Worm (Caenorhabditis elegans) whole organism, L4 larva: Measurements from ENCODE around the gene F54A3.2.

Source experiments
- F37D6.2 ChIP-seq: sonication (generic microtip); optimal IDR thresholded peaks from 2 replicates; lab custom pipeline; 2016; ENCODE audit warnings: mild to moderate bottlenecking, missing genetic modification characterization, missing compliant biosample characterization
- Y105C5A.15 ChIP-seq: fragments of 200-800 bp; sonication (Bioruptor generic); IDR thresholded peaks from 2 replicates; pipeline ENCODE4 v1.3.6; 2022; ENCODE audit warnings: missing genetic modification characterization, missing compliant biosample characterization
- ZK337.2 ChIP-seq: fragments of 200-800 bp; sonication (Bioruptor generic); IDR thresholded peaks from 2 replicates; pipeline ENCODE4 v1.3.6; 2022; ENCODE audit warnings: missing genetic modification reagents, missing genetic modification characterization, missing compliant biosample characterization
- aha-1 ChIP-seq: fragments of 150-350 bp; peaks from one replicate; lab custom pipeline; 2014; ENCODE audit warnings: missing biosample characterization, missing genetic modification characterization
- attf-4 ChIP-seq: sonication (generic microtip); optimal IDR thresholded peaks from 3 replicates; lab custom pipeline; 2017; ENCODE audit warnings: missing biosample characterization, missing genetic modification characterization
- ceh-28 ChIP-seq: fragments of 150-350 bp; optimal IDR thresholded peaks from 2 replicates; lab custom pipeline; 2014; ENCODE audit warnings: missing biosample characterization, missing genetic modification reagents, missing genetic modification characterization
- ceh-32 ChIP-seq: sonication (generic microtip); optimal IDR thresholded peaks from 2 replicates; lab custom pipeline; 2016; ENCODE audit warnings: mild to moderate bottlenecking, missing genetic modification characterization, missing compliant biosample characterization; ENCODE audit not compliant: poor library complexity
- ceh-44 ChIP-seq: fragments of 200-800 bp; sonication (Bioruptor generic); IDR thresholded peaks from 2 replicates; pipeline ENCODE4 v1.3.6; 2022; ENCODE audit warnings: missing genetic modification reagents, missing genetic modification characterization, missing compliant biosample characterization
- daf-19 ChIP-seq: fragments of 200-800 bp; sonication (Bioruptor generic); conservative IDR thresholded peaks from 2 replicates; pipeline ENCODE4 v1.3.6; 2022; ENCODE audit warnings: missing genetic modification characterization, missing compliant biosample characterization
- dmd-8 ChIP-seq: fragments of 200-800 bp; sonication (Bioruptor generic); IDR thresholded peaks from 2 replicates; pipeline ENCODE4 v1.3.6; 2022; ENCODE audit warnings: missing genetic modification characterization, missing compliant biosample characterization
- dmd-9 ChIP-seq: fragments of 200-800 bp; sonication (Bioruptor generic); IDR thresholded peaks from 2 replicates; pipeline ENCODE4 v1.3.6; 2022; ENCODE audit warnings: missing genetic modification reagents, missing genetic modification characterization, missing compliant biosample characterization
- dpl-1 ChIP-seq: fragments of 150-350 bp; optimal IDR thresholded peaks from 2 replicates; lab custom pipeline; 2014; ENCODE audit warnings: missing biosample characterization, missing genetic modification reagents, missing genetic modification characterization
- duxl-1 ChIP-seq: sonication (generic microtip); optimal IDR thresholded peaks from 2 replicates; lab custom pipeline; 2016; ENCODE audit warnings: mild to moderate bottlenecking, missing genetic modification characterization, moderate library complexity, missing compliant biosample characterization; ENCODE audit not compliant: poor library complexity
- egl-43 ChIP-seq: fragments of 200-800 bp; sonication (Bioruptor generic); IDR thresholded peaks from 2 replicates; pipeline ENCODE4 v1.3.6; 2022; ENCODE audit warnings: missing genetic modification reagents, missing genetic modification characterization, missing compliant biosample characterization
- fkh-10 ChIP-seq: fragments of 150-350 bp; optimal IDR thresholded peaks from 2 replicates; lab custom pipeline; 2014; ENCODE audit warnings: missing biosample characterization, missing genetic modification reagents, missing genetic modification characterization
- gei-8 ChIP-seq: fragments of 200-800 bp; sonication (Bioruptor generic); optimal IDR thresholded peaks from 2 replicates; lab custom pipeline; 2018; ENCODE audit warnings: mild to moderate bottlenecking, missing genetic modification characterization, missing compliant biosample characterization
- hlh-30 ChIP-seq: sonication (generic microtip); optimal IDR thresholded peaks from 2 replicates; lab custom pipeline; 2017; ENCODE audit warnings: antibody characterized with exemption, mild to moderate bottlenecking, missing genetic modification characterization, missing compliant biosample characterization; ENCODE audit not compliant: insufficient read depth
- jun-1 ChIP-seq: fragments of 150-350 bp; optimal IDR thresholded peaks from 2 replicates; lab custom pipeline; 2014; ENCODE audit warnings: missing biosample characterization, missing genetic modification reagents, missing genetic modification characterization
- lin-13 ChIP-seq: fragments of 150-350 bp; optimal IDR thresholded peaks from 2 replicates; lab custom pipeline; 2014; ENCODE audit warnings: missing biosample characterization, missing genetic modification reagents, missing genetic modification characterization
- lin-15B ChIP-seq: fragments of 150-350 bp; sonication (generic microtip); optimal IDR thresholded peaks from 3 replicates; lab custom pipeline; 2014; ENCODE audit warnings: missing biosample characterization, missing genetic modification characterization
- lin-38 ChIP-seq: fragments of 200-800 bp; sonication (Bioruptor generic); IDR thresholded peaks from 2 replicates; pipeline ENCODE4 v1.3.6; 2022; ENCODE audit warnings: missing genetic modification reagents, missing genetic modification characterization, missing compliant biosample characterization
- lir-3 ChIP-seq: sonication (generic microtip); optimal IDR thresholded peaks from 2 replicates; lab custom pipeline; 2016; ENCODE audit warnings: mild to moderate bottlenecking, missing genetic modification characterization, missing compliant biosample characterization
- lsy-2 ChIP-seq, 2 experiments: fragments of 150-350 bp in 1 of 2; sonication (generic microtip) in 1 of 2; optimal IDR thresholded peaks; 2 replicates each; lab custom pipeline; 2014 to 2017; ENCODE audit warnings: missing biosample characterization in 2 of 2, missing genetic modification characterization in 2 of 2
- madf-9 ChIP-seq: fragments of 200-800 bp; sonication (Bioruptor generic); conservative IDR thresholded peaks from 2 replicates; pipeline ENCODE4 v1.3.6; 2022; ENCODE audit warnings: missing genetic modification reagents, missing genetic modification characterization, missing compliant biosample characterization
- mdt-29 ChIP-seq: fragments of 200-800 bp; sonication (Bioruptor generic); IDR thresholded peaks from 2 replicates; pipeline ENCODE4 v1.3.6; 2022; ENCODE audit warnings: missing genetic modification reagents, missing genetic modification characterization, missing compliant biosample characterization
- mes-2 ChIP-seq: sonication (generic microtip); optimal IDR thresholded peaks from 2 replicates; lab custom pipeline; 2016; ENCODE audit warnings: missing genotype, mild to moderate bottlenecking, missing genetic modification characterization, missing compliant biosample characterization; ENCODE audit not compliant: poor library complexity, severe bottlenecking
- nhr-11 ChIP-seq: fragments of 150-350 bp; optimal IDR thresholded peaks from 2 replicates; lab custom pipeline; 2014; ENCODE audit warnings: missing biosample characterization, missing genetic modification characterization
- nhr-237 ChIP-seq: sonication (generic microtip); optimal IDR thresholded peaks from 2 replicates; lab custom pipeline; 2017; ENCODE audit warnings: missing biosample characterization, missing genetic modification characterization
- nhr-28 ChIP-seq: fragments of 150-350 bp; optimal IDR thresholded peaks from 2 replicates; lab custom pipeline; 2014; ENCODE audit warnings: missing biosample characterization, missing genetic modification characterization
- nhr-48 ChIP-seq: sonication (generic microtip); optimal IDR thresholded peaks from 2 replicates; lab custom pipeline; 2016; ENCODE audit warnings: mild to moderate bottlenecking, missing genetic modification characterization, missing compliant biosample characterization
- nhr-77 ChIP-seq: fragments of 150-350 bp; optimal IDR thresholded peaks from 2 replicates; lab custom pipeline; 2014; ENCODE audit warnings: missing biosample characterization, missing genetic modification characterization
- saeg-2 ChIP-seq: fragments of 200-800 bp; sonication (Bioruptor generic); IDR thresholded peaks from 2 replicates; pipeline ENCODE4 v1.3.6; 2022; ENCODE audit warnings: missing genetic modification reagents, missing genetic modification characterization, missing compliant biosample characterization
- set-16 ChIP-seq: fragments of 200-800 bp; sonication (Bioruptor generic); IDR thresholded peaks from 2 replicates; pipeline ENCODE4 v1.3.6; 2022; ENCODE audit warnings: missing genetic modification reagents, missing genetic modification characterization, missing compliant biosample characterization
- skn-1 ChIP-seq: fragments of 150-350 bp; optimal IDR thresholded peaks from 2 replicates; lab custom pipeline; 2014; ENCODE audit warnings: missing biosample characterization, missing genetic modification characterization
- snpc-4 ChIP-seq: fragments of 150-350 bp; optimal IDR thresholded peaks from 2 replicates; lab custom pipeline; 2014; ENCODE audit warnings: missing biosample characterization, missing genetic modification characterization
- spr-1 ChIP-seq: sonication (generic microtip); optimal IDR thresholded peaks from 2 replicates; lab custom pipeline; 2016; ENCODE audit warnings: mild to moderate bottlenecking, missing genetic modification characterization, missing compliant biosample characterization
- tag-97 ChIP-seq: fragments of 200-800 bp; sonication (Bioruptor generic); IDR thresholded peaks from 2 replicates; pipeline ENCODE4 v1.3.6; 2022; ENCODE audit warnings: missing genetic modification characterization, missing compliant biosample characterization
- unc-130 ChIP-seq: sonication (generic microtip); optimal IDR thresholded peaks from 2 replicates; lab custom pipeline; 2016; ENCODE audit warnings: missing genetic modification reagents, missing genetic modification characterization, missing compliant biosample characterization
- unc-39 ChIP-seq: sonication (generic microtip); optimal IDR thresholded peaks from 2 replicates; lab custom pipeline; 2017; ENCODE audit warnings: missing biosample characterization, missing genetic modification characterization
- unc-62 ChIP-seq, 3 experiments: fragments of 150-350 bp in 1 of 3; sonication (generic microtip); optimal IDR thresholded peaks in 2 of 3; peaks in 1 of 3; 1 replicate in 1 of 3; 2 replicates in 2 of 3; lab custom pipeline; 2014 to 2017; ENCODE audit warnings: missing biosample characterization in 3 of 3, missing genetic modification characterization in 3 of 3, missing genetic modification reagents in 3 of 3, missing genotype in 1 of 3
- vab-7 ChIP-seq: fragments of 200-800 bp; sonication (Bioruptor generic); IDR thresholded peaks from 2 replicates; pipeline ENCODE4 v1.3.6; 2022; ENCODE audit warnings: missing genetic modification reagents, missing genetic modification characterization, missing compliant biosample characterization
- zag-1 ChIP-seq: fragments of 150-350 bp; optimal IDR thresholded peaks from 2 replicates; lab custom pipeline; 2014; ENCODE audit warnings: missing biosample characterization, missing genetic modification characterization
- ztf-7 ChIP-seq: fragments of 150-350 bp; optimal IDR thresholded peaks from 2 replicates; lab custom pipeline; 2014; ENCODE audit warnings: missing biosample characterization, missing genetic modification characterization

F54A3.2 gene

ce11 chrII:2202147-2202546, 41.3 kb upstream of the F54A3.2 start:
- TF ChIP-seq lir-3 (tag; lab: Kevin White, UChicago): no peak
- TF ChIP-seq madf-9 (GFP tag; lab: Robert Waterston, UW): no peak
- no peak for TF ChIP-seq nhr-28 (tag; lab: Kevin White, UChicago)
- TF ChIP-seq tag-97 (GFP tag; lab: Robert Waterston, UW): no peak
- peak; percentile 98 for TF ChIP-seq aha-1 (tag; lab: Kevin White, UChicago)
- no peak for TF ChIP-seq gei-8

- TF ChIP-seq ceh-28 (tag; lab: Kevin White, UChicago): no peak
- TF ChIP-seq unc-62 (GFP tag; optimal IDR thresholded peaks at IDR 0.05 in 1 of 2; lab: Kevin White, UChicago): no peak
- no peak for TF ChIP-seq unc-62 (tag; optimal IDR thresholded peaks at IDR 0.05; lab: Kevin White, UChicago)
- no peak for TF ChIP-seq dmd-9 (GFP tag; lab: Robert Waterston, UW)
- TF ChIP-seq attf-4 (tag; lab: Kevin White, UChicago): no peak
- TF ChIP-seq hlh-30 (tag; lab: Kevin White, UChicago): peak; percentile 22
- TF ChIP-seq skn-1 (tag; lab: Kevin White, UChicago): no peak
- TF ChIP-seq ztf-7: no peak
- TF ChIP-seq aha-1 (tag; lab: Kevin White, UChicago): peak; percentile 49
- TF ChIP-seq gei-8: no peak
- TF ChIP-seq mdt-29 (GFP tag; lab: Robert Waterston, UW): no peak
- no peak for TF ChIP-seq daf-19 (GFP tag; lab: Robert Waterston, UW)
- TF ChIP-seq mes-2: peak; percentile 70
- TF ChIP-seq ceh-32 (tag; lab: Kevin White, UChicago): no peak
- no peak for TF ChIP-seq zag-1 (tag; lab: Kevin White, UChicago)
- TF ChIP-seq spr-1 (tag; lab: Kevin White, UChicago): no peak
- TF ChIP-seq jun-1: no peak
- peak; percentile 11 for TF ChIP-seq lin-13 (GFP tag; lab: Kevin White, UChicago)
- no peak for TF ChIP-seq snpc-4
- TF ChIP-seq saeg-2 (GFP tag; lab: Robert Waterston, UW): no peak
- peak; percentile 92 for TF ChIP-seq lin-38 (GFP tag; lab: Robert Waterston, UW)
- no peak for TF ChIP-seq unc-130 (GFP tag; lab: Kevin White, UChicago)
- TF ChIP-seq nhr-11 (tag; lab: Kevin White, UChicago): no peak
- TF ChIP-seq nhr-48: no peak
- TF ChIP-seq ZK337.2 (GFP tag; lab: Robert Waterston, UW): no peak
- no peak for TF ChIP-seq F37D6.2
- TF ChIP-seq nhr-237 (tag; lab: Kevin White, UChicago): no peak
- no peak for TF ChIP-seq egl-43 (GFP tag; lab: Robert Waterston, UW)
- TF ChIP-seq ceh-44: no peak
- no peak for TF ChIP-seq set-16 (GFP tag; lab: Robert Waterston, UW)
- TF ChIP-seq unc-39 (tag; lab: Kevin White, UChicago): no peak
- TF ChIP-seq lin-15B: no peak
- no peak for TF ChIP-seq dmd-8 (GFP tag; lab: Robert Waterston, UW)
- peak in 1 of 2 experiments; percentile 67 for TF ChIP-seq lsy-2 (tag; optimal IDR thresholded peaks at IDR 0.05; lab: Kevin White, UChicago)
- peak; percentile 87 for TF ChIP-seq dpl-1
- TF ChIP-seq Y105C5A.15 (GFP tag; lab: Robert Waterston, UW): no peak
- TF ChIP-seq fkh-10 (GFP tag; lab: Kevin White, UChicago): peak; percentile 4
- TF ChIP-seq nhr-77 (tag; lab: Kevin White, UChicago): no peak
- TF ChIP-seq vab-7 (GFP tag; lab: Robert Waterston, UW): no peak
- no peak for TF ChIP-seq duxl-1 (tag; lab: Kevin White, UChicago)
Observed at ce11 chrII:2204077-2204476, 39.4 kb upstream of the F54A3.2 start, which contains the start of gene Y59C2A.2. Y59C2A.2 (minus strand) TSS chrII:2204137.
